Worm (Caenorhabditis elegans) whole organism, young adult: ENCODE data around the gene hum-5.

Experiments used
- B0261.1 ChIP-seq: sonication (generic microtip); optimal IDR thresholded peaks from 2 replicates; lab custom pipeline; 2016; ENCODE audit warnings: mild to moderate bottlenecking, missing genetic modification characterization, moderate library complexity, missing compliant biosample characterization
- B0336.3 ChIP-seq: fragments of 200-800 bp; sonication (Bioruptor generic); IDR thresholded peaks from 2 replicates; pipeline ENCODE4 v1.3.6; 2022; ENCODE audit warnings: missing genetic modification characterization, missing compliant biosample characterization
- C06A6.2 ChIP-seq: fragments of 200-800 bp; sonication (Bioruptor generic); conservative IDR thresholded peaks from 2 replicates; pipeline ENCODE4 v1.3.6; 2022; ENCODE audit warnings: missing genetic modification characterization, missing compliant biosample characterization
- C17E4.6 ChIP-seq: fragments of 200-800 bp; sonication (Bioruptor generic); IDR thresholded peaks from 2 replicates; pipeline ENCODE4 v1.3.6; 2022; ENCODE audit warnings: missing genetic modification reagents, missing genetic modification characterization, missing compliant biosample characterization
- F22D6.2 ChIP-seq: sonication (generic microtip); optimal IDR thresholded peaks from 2 replicates; lab custom pipeline; 2016; ENCODE audit warnings: mild to moderate bottlenecking, missing genetic modification characterization, missing compliant biosample characterization
- F23B12.7 ChIP-seq: sonication (generic microtip); optimal IDR thresholded peaks from 2 replicates; lab custom pipeline; 2017; ENCODE audit warnings: missing genetic modification characterization, mild to moderate bottlenecking, missing compliant biosample characterization, antibody characterized with exemption, moderate library complexity; ENCODE audit not compliant: insufficient read depth
- F33H1.4 ChIP-seq: fragments of 200-800 bp; sonication (Bioruptor generic); IDR thresholded peaks from 2 replicates; pipeline ENCODE4 v1.3.6; 2022; ENCODE audit warnings: missing genetic modification reagents, missing genetic modification characterization, missing compliant biosample characterization
- F49E8.2 ChIP-seq: sonication (generic microtip); optimal IDR thresholded peaks from 3 replicates; lab custom pipeline; 2017; ENCODE audit warnings: missing genetic modification characterization, mild to moderate bottlenecking, missing compliant biosample characterization, antibody characterized with exemption, moderate library complexity; ENCODE audit not compliant: insufficient read depth
- F52B5.7 ChIP-seq: sonication (generic microtip); optimal IDR thresholded peaks from 2 replicates; lab custom pipeline; 2016; ENCODE audit warnings: mild to moderate bottlenecking, missing genetic modification characterization, missing compliant biosample characterization
- T07F8.4 ChIP-seq: sonication (generic microtip); optimal IDR thresholded peaks from 2 replicates; lab custom pipeline; 2016; ENCODE audit warnings: mild to moderate bottlenecking, missing genetic modification characterization, moderate library complexity, missing compliant biosample characterization
- Y79H2A.3 ChIP-seq: fragments of 200-800 bp; sonication (Bioruptor generic); conservative IDR thresholded peaks from 2 replicates; pipeline ENCODE4 v1.3.6; 2022; ENCODE audit warnings: missing genetic modification reagents, missing genetic modification characterization, missing compliant biosample characterization
- ama-1 ChIP-seq, 3 experiments: fragments of 150-350 bp in 1 of 3; sonication (generic microtip) in 2 of 3; optimal IDR thresholded peaks; 2 replicates each; lab custom pipeline; 2014 to 2018; ENCODE audit warnings: missing biosample characterization in 2 of 3, missing genetic modification characterization in 2 of 3, missing genetic modification reagents in 2 of 3
- atf-7 ChIP-seq: sonication (generic microtip); optimal IDR thresholded peaks from 2 replicates; lab custom pipeline; 2017; ENCODE audit warnings: mild to moderate bottlenecking, missing genetic modification characterization, missing compliant biosample characterization
- athp-1 ChIP-seq: sonication (generic microtip); optimal IDR thresholded peaks from 2 replicates; lab custom pipeline; 2017; ENCODE audit warnings: mild to moderate bottlenecking, missing genetic modification characterization, missing compliant biosample characterization
- attf-5 ChIP-seq: fragments of 200-800 bp; sonication (Bioruptor generic); optimal IDR thresholded peaks from 2 replicates; lab custom pipeline; 2018; ENCODE audit warnings: mild to moderate bottlenecking, missing genetic modification characterization, missing compliant biosample characterization
- attf-6 ChIP-seq: fragments of 200-800 bp; sonication (Bioruptor generic); IDR thresholded peaks from 2 replicates; pipeline ENCODE4 v1.3.6; 2022; ENCODE audit warnings: missing genetic modification reagents, missing genetic modification characterization, missing compliant biosample characterization
- bed-1 ChIP-seq: fragments of 200-800 bp; sonication (Bioruptor generic); IDR thresholded peaks from 2 replicates; pipeline ENCODE4 v1.3.6; 2022; ENCODE audit warnings: missing genetic modification reagents, missing genetic modification characterization, missing compliant biosample characterization
- ceh-27 ChIP-seq: fragments of 200-800 bp; sonication (Bioruptor generic); optimal IDR thresholded peaks from 2 replicates; lab custom pipeline; 2018; ENCODE audit warnings: mild to moderate bottlenecking, missing genetic modification characterization, moderate library complexity, missing compliant biosample characterization
- dox-1 ChIP-seq: fragments of 200-800 bp; sonication (Bioruptor generic); IDR thresholded peaks from 2 replicates; pipeline ENCODE4 v1.3.6; 2022; ENCODE audit warnings: missing genetic modification reagents, missing genetic modification characterization, missing compliant biosample characterization
- egl-18 ChIP-seq: fragments of 200-800 bp; sonication (Bioruptor generic); IDR thresholded peaks from 2 replicates; pipeline ENCODE4 v1.3.6; 2022; ENCODE audit warnings: missing genetic modification reagents, missing genetic modification characterization, missing compliant biosample characterization
- egrh-3 ChIP-seq: fragments of 200-800 bp; sonication (Bioruptor generic); IDR thresholded peaks from 2 replicates; pipeline ENCODE4 v1.3.6; 2022; ENCODE audit warnings: missing genetic modification reagents, missing genetic modification characterization, missing compliant biosample characterization
- ekl-4 ChIP-seq: fragments of 200-800 bp; sonication (Bioruptor generic); IDR thresholded peaks from 2 replicates; pipeline ENCODE4 v1.3.6; 2022; ENCODE audit warnings: missing genetic modification reagents, missing genetic modification characterization, missing compliant biosample characterization
- hmg-1.2 ChIP-seq: fragments of 200-800 bp; sonication (Bioruptor generic); IDR thresholded peaks from 2 replicates; pipeline ENCODE4 v1.3.6; 2022; ENCODE audit warnings: missing genetic modification reagents, missing genetic modification characterization, missing compliant biosample characterization
- hsf-1 ChIP-seq: fragments of 200-800 bp; sonication (Bioruptor generic); IDR thresholded peaks from 2 replicates; pipeline ENCODE4 v1.3.6; 2022; ENCODE audit warnings: missing genetic modification reagents, missing genetic modification characterization, missing compliant biosample characterization
- let-526 ChIP-seq: fragments of 200-800 bp; sonication (Bioruptor generic); IDR thresholded peaks from 2 replicates; pipeline ENCODE4 v1.3.6; 2022; ENCODE audit warnings: missing genetic modification reagents, missing genetic modification characterization, missing compliant biosample characterization
- lin-26 ChIP-seq: fragments of 200-800 bp; sonication (Bioruptor generic); IDR thresholded peaks from 2 replicates; pipeline ENCODE4 v1.3.6; 2022; ENCODE audit warnings: missing genetic modification reagents, missing genetic modification characterization, missing compliant biosample characterization
- lin-54 ChIP-seq: fragments of 200-800 bp; sonication (Bioruptor generic); optimal IDR thresholded peaks from 2 replicates; lab custom pipeline; 2018; ENCODE audit warnings: mild to moderate bottlenecking, missing genetic modification characterization, missing compliant biosample characterization
- lsl-1 ChIP-seq: fragments of 200-800 bp; sonication (Bioruptor generic); optimal IDR thresholded peaks from 2 replicates; lab custom pipeline; 2018; ENCODE audit warnings: mild to moderate bottlenecking, missing genetic modification characterization, moderate library complexity, missing compliant biosample characterization
- mes-4 ChIP-seq: sonication (generic microtip); optimal IDR thresholded peaks from 2 replicates; lab custom pipeline; 2016; ENCODE audit warnings: missing genotype, missing genetic modification characterization, missing compliant biosample characterization
- nfya-2 ChIP-seq: fragments of 200-800 bp; sonication (Bioruptor generic); IDR thresholded peaks from 2 replicates; pipeline ENCODE4 v1.3.6; 2022; ENCODE audit warnings: missing genetic modification reagents, missing genetic modification characterization, missing compliant biosample characterization
- nfyb-1 ChIP-seq: fragments of 200-800 bp; sonication (Bioruptor generic); IDR thresholded peaks from 2 replicates; pipeline ENCODE4 v1.3.6; 2022; ENCODE audit warnings: missing genetic modification reagents, missing genetic modification characterization, missing compliant biosample characterization
- nhr-179 ChIP-seq: sonication (generic microtip); optimal IDR thresholded peaks from 2 replicates; lab custom pipeline; 2016; ENCODE audit warnings: mild to moderate bottlenecking, missing genetic modification characterization, missing compliant biosample characterization
- nhr-90 ChIP-seq: sonication (generic microtip); optimal IDR thresholded peaks from 2 replicates; lab custom pipeline; 2016; ENCODE audit warnings: missing genotype, mild to moderate bottlenecking, missing genetic modification characterization, missing compliant biosample characterization
- rcor-1 ChIP-seq: fragments of 200-800 bp; sonication (Bioruptor generic); IDR thresholded peaks from 2 replicates; pipeline ENCODE4 v1.3.6; 2022; ENCODE audit warnings: missing genetic modification reagents, missing genetic modification characterization, missing compliant biosample characterization
- sea-2 ChIP-seq: fragments of 200-800 bp; sonication (Bioruptor generic); IDR thresholded peaks from 2 replicates; pipeline ENCODE4 v1.3.6; 2022; ENCODE audit warnings: missing genetic modification characterization, missing compliant biosample characterization
- snpc-3.4 ChIP-seq: sonication (generic microtip); optimal IDR thresholded peaks from 2 replicates; lab custom pipeline; 2017; ENCODE audit warnings: missing genetic modification characterization, mild to moderate bottlenecking, missing compliant biosample characterization, antibody characterized with exemption, moderate library complexity, missing genotype, missing genetic modification reagents
- snpc-4 ChIP-seq, 5 experiments: fragments of 150-350 bp in 1 of 5; sonication (generic microtip) in 4 of 5; optimal IDR thresholded peaks; 2 replicates each; lab custom pipeline; 2014 to 2018; ENCODE audit warnings: missing genetic modification characterization in 5 of 5, missing biosample characterization in 3 of 5, antibody characterized with exemption in 2 of 5, mild to moderate bottlenecking in 2 of 5, missing compliant biosample characterization in 2 of 5, missing genotype in 2 of 5, moderate library complexity in 2 of 5, missing genetic modification reagents in 1 of 5
- tbp1 ChIP-seq: fragments of 200-800 bp; sonication (Bioruptor generic); optimal IDR thresholded peaks from 2 replicates; lab custom pipeline; 2018; ENCODE audit warnings: mild to moderate bottlenecking, missing genetic modification characterization, missing compliant biosample characterization
- tbx-9 ChIP-seq: sonication (generic microtip); optimal IDR thresholded peaks from 2 replicates; lab custom pipeline; 2016; ENCODE audit warnings: borderline replicate concordance, missing genetic modification characterization, inconsistent platforms, missing compliant biosample characterization
- tlf-1 ChIP-seq: fragments of 200-800 bp; sonication (Bioruptor generic); optimal IDR thresholded peaks from 2 replicates; lab custom pipeline; 2018; ENCODE audit warnings: mild to moderate bottlenecking, missing genetic modification characterization, missing compliant biosample characterization
- unc-130 ChIP-seq: sonication (generic microtip); optimal IDR thresholded peaks from 2 replicates; lab custom pipeline; 2016; ENCODE audit warnings: missing genetic modification reagents, missing genetic modification characterization, missing compliant biosample characterization
- unc-62 ChIP-seq: fragments of 150-350 bp; optimal IDR thresholded peaks from 2 replicates; lab custom pipeline; 2014; ENCODE audit warnings: missing biosample characterization, missing genetic modification reagents, missing genetic modification characterization
- xnd-1 ChIP-seq: sonication (generic microtip); optimal IDR thresholded peaks from 2 replicates; lab custom pipeline; 2016; ENCODE audit warnings: missing genotype, missing genetic modification reagents, missing genetic modification characterization, missing compliant biosample characterization
- ztf-18 ChIP-seq: sonication (generic microtip); optimal IDR thresholded peaks from 2 replicates; lab custom pipeline; 2016; ENCODE audit warnings: missing genotype, mild to moderate bottlenecking, missing genetic modification characterization, missing compliant biosample characterization
- ztf-26 ChIP-seq: sonication (generic microtip); optimal IDR thresholded peaks from 2 replicates; lab custom pipeline; 2017; ENCODE audit warnings: missing genetic modification characterization, missing compliant biosample characterization
- ztf-3 ChIP-seq: fragments of 200-800 bp; sonication (Bioruptor generic); optimal IDR thresholded peaks from 2 replicates; lab custom pipeline; 2018; ENCODE audit warnings: mild to moderate bottlenecking, missing genetic modification characterization, missing compliant biosample characterization

hum-5 gene

DNA sequence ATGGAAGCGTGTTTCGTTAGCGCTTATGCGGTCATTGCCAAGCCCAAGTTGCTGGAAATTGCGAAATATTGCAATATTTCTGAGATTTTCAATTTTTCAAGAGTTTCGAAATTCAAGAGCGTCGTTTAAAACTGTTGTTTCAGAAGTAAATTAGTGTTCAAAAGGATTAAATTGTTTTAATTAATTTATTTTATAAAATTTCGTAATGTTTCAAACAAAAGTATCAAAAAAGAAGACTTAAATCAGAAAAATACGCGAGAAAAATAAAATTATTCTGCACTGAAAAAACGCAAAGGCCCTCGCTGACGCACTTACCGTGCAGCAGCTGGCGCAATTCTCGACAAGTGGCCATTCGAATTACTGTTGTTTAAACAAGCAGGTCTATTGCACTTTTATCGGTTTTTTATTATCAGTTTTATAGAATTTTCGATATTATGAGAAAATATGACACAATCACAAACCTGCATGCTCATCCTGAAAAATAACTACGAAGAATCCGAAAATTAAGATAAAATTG lies 32.5 kb downstream of the hum-5 start, which contains the start of gene tif-1A (continued):
- TF ChIP-seq F52B5.7 (tag; lab: Kevin White, UChicago): no peak
- TF ChIP-seq unc-62 (GFP tag; lab: Kevin White, UChicago): peak; percentile 4
- peak; percentile 72 for TF ChIP-seq lsl-1 (GFP tag; lab: Kevin White, UChicago)
- peak; percentile 19 for TF ChIP-seq xnd-1 (tag; lab: Kevin White, UChicago)
- TF ChIP-seq F22D6.2 (tag; lab: Kevin White, UChicago): no peak
- TF ChIP-seq ceh-27 (GFP tag; lab: Kevin White, UChicago): peak; percentile 19
- TF ChIP-seq nhr-179 (tag; lab: Kevin White, UChicago): no peak
- TF ChIP-seq snpc-3.4 (tag; lab: Kevin White, UChicago): peak; percentile 79
- TF ChIP-seq T07F8.4 (tag; lab: Kevin White, UChicago): no peak
- TF ChIP-seq hsf-1: peak; percentile 70
- peak; percentile 35 for TF ChIP-seq F49E8.2
- peak; percentile 62 for TF ChIP-seq tbp1 (GFP tag; lab: Kevin White, UChicago)
- TF ChIP-seq snpc-4 (GFP tag; optimal IDR thresholded peaks at IDR 0.05; lab: Kevin White, UChicago): peak; percentile 12
- peak; percentile 58 to 72 (median 64) for TF ChIP-seq snpc-4 (tag; optimal IDR thresholded peaks at IDR 0.05; lab: Kevin White, UChicago)
- TF ChIP-seq C17E4.6 (GFP tag; lab: Robert Waterston, UW): no peak
- TF ChIP-seq B0336.3 (GFP tag; lab: Robert Waterston, UW): peak; percentile 57; the same call in 1 of the 2 replicates
- no peak for TF ChIP-seq let-526 (GFP tag; lab: Robert Waterston, UW)
- peak; percentile 52; the same call in 1 of the 2 replicates for TF ChIP-seq rcor-1 (GFP tag; lab: Robert Waterston, UW)
- peak; percentile 97 for TF ChIP-seq ztf-18 (tag; lab: Kevin White, UChicago)
- peak; percentile 63 for TF ChIP-seq tlf-1 (GFP tag; lab: Kevin White, UChicago)
- TF ChIP-seq ama-1 (optimal IDR thresholded peaks at IDR 0.05; lab: Kevin White, UChicago): no peak
- no peak for TF ChIP-seq ama-1 (GFP tag; optimal IDR thresholded peaks at IDR 0.05; lab: Kevin White, UChicago)
- TF ChIP-seq F33H1.4 (GFP tag; lab: Robert Waterston, UW): peak; percentile 59
- no peak for TF ChIP-seq B0261.1 (tag; lab: Kevin White, UChicago)
- no peak for TF ChIP-seq attf-6
- no peak for TF ChIP-seq egl-18 (GFP tag; lab: Robert Waterston, UW)
- no peak for TF ChIP-seq sea-2
- TF ChIP-seq nhr-90 (tag; lab: Kevin White, UChicago): peak; percentile 50
- peak; percentile 83 for TF ChIP-seq lin-54 (GFP tag; lab: Kevin White, UChicago)
- TF ChIP-seq tbx-9 (tag; lab: Kevin White, UChicago): no peak
- TF ChIP-seq bed-1 (GFP tag; lab: Robert Waterston, UW): no peak
- TF ChIP-seq lin-26: no peak
- TF ChIP-seq nfya-2: no peak
- TF ChIP-seq attf-5 (GFP tag; lab: Kevin White, UChicago): peak; percentile 88
- peak; percentile 51; the same call in 1 of the 2 replicates for TF ChIP-seq hmg-1.2 (GFP tag; lab: Robert Waterston, UW)
- no peak for TF ChIP-seq egrh-3 (GFP tag; lab: Robert Waterston, UW)
- TF ChIP-seq Y79H2A.3 (GFP tag; lab: Robert Waterston, UW): no peak
- peak; percentile 91 for TF ChIP-seq dox-1 (GFP tag; lab: Robert Waterston, UW)
- peak; percentile 85 for TF ChIP-seq nfyb-1
- peak; percentile 87 for TF ChIP-seq F23B12.7 (tag; lab: Kevin White, UChicago)
- peak; percentile 25 for TF ChIP-seq ztf-26 (tag; lab: Kevin White, UChicago)
- TF ChIP-seq C06A6.2 (GFP tag; lab: Robert Waterston, UW): no peak
- TF ChIP-seq mes-4 (tag; lab: Kevin White, UChicago): no peak
- TF ChIP-seq ekl-4 (GFP tag; lab: Robert Waterston, UW): no peak; the same call in 1 of the 2 replicates
- no peak for TF ChIP-seq ztf-3 (GFP tag; lab: Kevin White, UChicago)
- peak; percentile 32 for TF ChIP-seq atf-7 (tag; lab: Kevin White, UChicago)
- TF ChIP-seq unc-130 (GFP tag; lab: Kevin White, UChicago): no peak
- TF ChIP-seq athp-1 (tag; lab: Kevin White, UChicago): no peak
